Fruit fly (Drosophila melanogaster) S2 (cell line): ENCODE measurements around the gene lush.

Experiments
- CG8478 ChIP-seq: fragments of >200 bp; optimal IDR thresholded peaks from 2 replicates; lab custom pipeline; 2018
- CTCF ChIP-seq, 2 experiments: fragments of >200 bp; optimal IDR thresholded peaks; 2 replicates each; lab custom pipeline; 2018

DNA sequence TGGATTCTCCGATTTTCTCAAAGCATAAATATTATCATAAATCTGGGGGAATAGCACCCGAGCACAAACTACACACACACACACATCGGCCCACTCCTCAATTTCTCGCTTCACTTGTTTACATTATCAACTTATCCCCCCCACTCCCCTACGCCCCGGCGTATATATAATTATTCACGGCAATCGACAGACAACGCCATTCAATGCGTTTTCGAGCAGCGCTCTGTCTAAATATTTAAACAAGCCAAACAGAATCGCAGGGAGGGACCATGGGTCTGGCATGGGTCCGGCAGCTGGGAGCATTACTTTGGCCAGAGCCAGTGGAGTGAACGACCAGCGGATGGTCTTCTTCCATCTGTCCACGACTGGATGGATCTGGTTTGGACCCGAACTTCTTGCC is 30.2 kb downstream of the lush start:
- TF ChIP-seq CTCF (optimal IDR thresholded peaks at IDR 0.05; lab: Kevin White, UChicago) (no peak), CG8478 (lab: Kevin White, UChicago) (no peak)
